Worm (Caenorhabditis elegans) whole organism, dauer: ENCODE data around the gene Y57G7A.11.

Experiments used
- unc-62 ChIP-seq: sonication (generic microtip); optimal IDR thresholded peaks from 2 replicates; lab custom pipeline; 2017; ENCODE audit warnings: missing biosample characterization, missing genetic modification reagents, missing genetic modification characterization

Gene Y57G7A.11

DNA sequence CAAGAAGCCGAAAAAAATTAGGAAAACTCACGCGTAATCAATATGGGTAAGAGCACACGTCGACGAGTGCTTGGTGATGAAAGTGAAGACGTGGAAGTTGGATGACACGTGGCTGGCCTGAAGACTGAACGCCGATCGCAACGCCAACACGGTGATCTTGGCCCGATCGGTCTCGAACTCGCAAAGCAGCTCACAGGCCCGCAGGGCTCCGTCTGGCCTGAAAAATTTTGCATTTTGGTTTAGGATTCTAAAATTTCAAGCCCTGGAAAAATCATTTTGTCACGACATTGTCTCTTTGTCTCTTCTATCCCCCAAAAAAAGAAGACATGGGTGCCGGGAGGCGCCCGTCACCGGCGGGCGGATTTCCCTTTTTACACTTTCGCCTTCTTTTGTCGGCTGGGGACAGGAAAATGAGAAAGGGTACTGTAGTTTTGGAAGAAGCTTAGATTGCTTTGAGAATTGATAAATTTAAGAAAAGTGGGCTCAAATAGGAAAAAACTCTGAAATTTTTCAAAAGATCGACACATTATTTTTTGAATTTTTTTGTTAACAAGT lies 35.4 kb downstream of the Y57G7A.11 start:
- TF ChIP-seq unc-62 (GFP tag; lab: Kevin White, UChicago): no peak

DNA sequence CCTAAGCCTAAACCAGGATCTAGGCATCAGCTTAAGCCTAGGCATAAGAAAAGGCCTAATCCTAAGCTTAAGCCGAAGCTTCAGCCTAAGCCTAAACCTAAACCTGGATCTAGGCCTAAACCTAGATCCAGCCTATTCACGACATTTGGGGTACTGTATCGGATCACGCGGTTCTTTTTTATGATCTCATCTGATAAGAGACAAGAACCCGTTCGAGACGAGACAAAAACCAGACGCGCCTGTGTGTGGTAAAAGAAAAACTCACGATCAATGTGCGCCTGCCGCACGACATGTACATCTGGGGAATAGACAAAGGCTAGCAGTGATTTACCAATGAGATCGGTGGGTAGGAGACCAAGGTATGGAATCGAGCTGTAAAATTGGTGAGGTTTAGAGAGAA lies 36.2 kb downstream of the Y57G7A.11 start:
- no peak for TF ChIP-seq unc-62 (GFP tag; lab: Kevin White, UChicago)

DNA sequence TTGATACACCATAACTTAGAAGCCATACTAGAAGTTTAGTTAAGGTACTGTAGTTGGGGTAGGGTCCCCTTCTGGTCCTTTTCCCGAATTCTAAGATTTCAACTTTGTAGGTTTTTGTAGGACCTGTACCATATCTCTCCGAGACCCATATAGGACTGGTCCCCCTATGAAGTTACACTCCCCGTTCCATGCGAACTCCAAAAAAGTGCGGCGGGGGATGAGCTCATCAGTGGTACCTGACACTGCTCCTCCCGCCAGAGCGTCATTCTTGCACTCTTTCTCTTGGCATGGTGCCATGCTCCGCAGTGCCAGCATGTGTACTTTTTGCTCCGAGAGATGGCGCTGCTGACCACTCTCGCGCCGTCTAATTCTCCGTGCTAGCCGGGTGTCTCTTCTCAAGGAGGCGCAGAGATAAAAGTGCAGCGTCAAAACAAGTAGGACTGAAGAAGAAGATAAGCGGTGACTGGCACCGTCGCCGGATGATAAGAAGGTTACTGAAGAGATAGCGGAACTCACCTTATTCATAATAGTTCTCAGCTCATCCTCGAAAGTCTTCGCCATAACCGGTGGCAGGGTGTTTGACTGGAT lies 37.2 kb downstream of the Y57G7A.11 start:
- no peak for TF ChIP-seq unc-62 (GFP tag; lab: Kevin White, UChicago)

DNA sequence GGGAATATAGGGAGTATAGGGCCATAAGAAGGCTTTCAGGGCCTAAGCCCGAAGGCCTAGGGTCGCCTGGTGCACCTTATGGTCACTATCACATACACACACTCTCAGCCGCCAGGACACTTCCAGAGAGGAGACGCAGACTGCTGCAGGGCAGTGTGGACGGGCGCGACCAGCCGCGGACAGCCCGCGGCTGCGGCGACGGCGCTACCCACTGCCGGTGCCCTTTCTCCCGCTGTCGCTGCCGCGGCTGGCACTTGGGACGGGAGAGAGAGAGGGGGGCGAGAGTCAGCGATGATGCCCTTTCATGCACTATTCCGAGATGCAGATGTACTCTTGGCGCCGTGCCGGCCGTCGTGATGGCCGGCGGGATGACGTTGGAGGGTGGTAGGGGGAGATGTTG lies 38.8 kb downstream of the Y57G7A.11 start:
- no peak for TF ChIP-seq unc-62 (GFP tag; lab: Kevin White, UChicago)

DNA sequence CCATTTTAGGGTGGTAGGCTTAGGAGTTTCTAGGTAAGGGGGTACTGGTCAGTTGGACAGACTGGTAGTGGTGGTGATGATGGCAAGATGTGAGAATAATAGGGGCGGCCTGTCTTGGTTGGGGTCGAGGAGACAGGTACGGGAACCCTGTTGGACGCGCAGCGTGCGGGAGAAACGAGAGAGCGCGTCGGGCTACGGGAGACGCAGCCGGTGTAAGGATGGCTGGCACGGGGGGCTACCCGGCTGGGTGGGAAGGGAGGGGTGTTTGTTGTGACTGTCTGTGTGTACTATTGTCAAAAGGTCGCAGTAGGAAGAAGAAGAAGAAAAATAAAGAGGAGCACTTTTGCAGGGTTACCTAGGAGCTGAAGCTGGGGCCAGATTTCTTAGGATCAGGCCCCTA lies 40.2 kb downstream of the Y57G7A.11 start:
- TF ChIP-seq unc-62 (GFP tag; lab: Kevin White, UChicago): no peak

DNA sequence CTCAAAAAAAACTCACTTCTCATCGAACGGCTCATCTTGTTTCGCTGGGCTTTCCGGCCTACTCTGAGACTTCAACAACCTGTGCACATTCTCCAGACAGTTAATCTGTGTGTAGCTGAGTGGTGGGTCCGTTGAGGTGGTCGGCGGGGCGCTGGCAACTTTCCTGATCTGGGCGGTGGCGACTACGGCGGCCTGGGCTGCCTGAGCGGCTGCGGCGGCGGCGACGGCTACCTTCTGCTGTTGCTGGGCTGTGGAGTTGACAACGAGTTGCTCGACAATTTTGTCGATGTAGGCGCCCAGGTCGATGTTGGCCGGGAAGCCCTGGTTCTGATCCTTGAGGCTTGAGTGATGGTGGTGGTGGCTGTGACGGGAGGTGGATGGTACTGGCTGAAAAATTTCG lies 40.7 kb downstream of the Y57G7A.11 start:
- TF ChIP-seq unc-62 (GFP tag; lab: Kevin White, UChicago): no peak

DNA sequence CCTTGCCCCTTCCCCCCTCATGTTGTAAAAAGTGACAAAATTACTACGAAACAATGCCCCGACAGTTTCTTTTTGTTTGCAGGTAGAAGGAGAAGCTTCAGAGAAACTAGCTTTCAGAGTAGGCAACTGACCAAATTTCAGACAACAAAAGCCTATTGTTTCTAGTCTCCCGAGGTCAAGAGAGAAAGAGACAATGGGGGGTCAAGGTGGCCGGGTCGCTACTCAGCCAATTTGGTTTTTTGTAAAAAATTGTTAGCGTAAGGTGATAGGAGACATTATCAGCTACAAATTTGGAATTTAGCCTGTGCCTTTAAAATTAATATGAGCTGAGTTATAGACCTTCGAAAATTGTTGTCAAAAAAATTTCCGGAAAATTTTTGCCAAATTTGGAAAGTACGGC lies 41.7 kb downstream of the Y57G7A.11 start:
- no peak for TF ChIP-seq unc-62 (GFP tag; lab: Kevin White, UChicago)

DNA sequence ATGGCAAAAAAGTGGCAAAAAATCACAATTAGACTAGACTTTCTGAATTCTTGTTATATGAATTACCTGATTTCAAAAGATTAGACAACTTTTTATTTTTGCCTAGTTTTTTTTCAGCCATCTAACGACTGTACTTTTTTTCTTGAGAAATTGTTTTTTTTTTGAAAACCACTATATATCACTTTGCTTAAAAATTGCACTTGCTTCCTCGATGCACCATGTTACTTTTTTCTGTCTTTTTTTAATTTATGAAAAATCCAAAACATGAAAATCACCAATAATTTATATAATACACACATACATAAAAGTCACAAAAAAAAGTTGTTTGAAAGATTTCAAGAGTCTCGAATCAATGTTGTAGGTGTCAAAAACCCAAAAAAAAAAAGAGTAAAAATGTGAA lies 43.7 kb downstream of the Y57G7A.11 start:
- TF ChIP-seq unc-62 (GFP tag; lab: Kevin White, UChicago): no peak

DNA sequence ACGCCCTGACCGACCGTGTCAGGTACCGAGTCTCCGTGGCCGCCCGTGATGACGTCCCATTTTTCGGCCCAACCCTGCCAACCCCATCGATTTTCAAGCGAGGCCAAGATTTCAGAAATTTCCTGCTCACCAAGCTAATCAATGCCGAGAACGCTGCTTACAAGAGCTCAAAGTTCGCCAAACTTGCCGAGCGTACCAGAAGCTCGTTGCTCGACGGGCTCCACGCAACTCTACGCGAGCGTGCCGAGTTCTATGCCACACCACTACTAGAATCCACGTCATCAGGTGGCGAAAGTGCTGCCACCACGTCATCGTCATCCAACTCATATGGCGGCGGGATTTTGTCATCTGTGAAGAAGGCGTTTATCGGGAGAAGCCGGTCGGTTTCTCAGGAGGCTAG lies 47.7 kb downstream of the Y57G7A.11 start:
- no peak for TF ChIP-seq unc-62 (GFP tag; lab: Kevin White, UChicago)
